Fruit fly (Drosophila melanogaster) whole organism, embryonic: ENCODE results near the gene CG31948.

ENCODE experiments used
- ATbp ChIP-seq: fragments of 200-800 bp; sonication (Bioruptor generic); optimal IDR thresholded peaks from 2 replicates; lab custom pipeline; 2017; ENCODE audit warnings: missing biosample characterization, mild to moderate bottlenecking, missing genetic modification characterization, missing genetic modification reagents
- Aef1 ChIP-seq: fragments of 200-800 bp; sonication (Bioruptor generic); IDR thresholded peaks from 3 replicates; pipeline ENCODE4 v1.3.6; 2022; ENCODE audit warnings: missing biosample characterization, missing genetic modification characterization
- BEAF-32 ChIP-seq: fragments of 200-800 bp; sonication (Bioruptor generic); optimal IDR thresholded peaks from 3 replicates; lab custom pipeline; 2017; ENCODE audit warnings: missing biosample characterization, missing genetic modification characterization, mild to moderate bottlenecking, moderate library complexity, missing genetic modification reagents
- CG10147 ChIP-seq: fragments of 200-800 bp; sonication (Bioruptor generic); optimal IDR thresholded peaks from 2 replicates; lab custom pipeline; 2019; ENCODE audit warnings: missing biosample characterization, mild to moderate bottlenecking, missing genetic modification characterization, moderate library complexity
- CG10462 ChIP-seq: fragments of 200-800 bp; sonication (Bioruptor generic); optimal IDR thresholded peaks from 2 replicates; lab custom pipeline; 2016; ENCODE audit warnings: missing biosample characterization, missing genetic modification characterization
- CG11085 ChIP-seq: fragments of 200-800 bp; sonication (Bioruptor generic); IDR thresholded peaks from 2 replicates; pipeline ENCODE4 v1.3.6; 2022; ENCODE audit warnings: missing biosample characterization, missing genetic modification characterization
- CG12071 ChIP-seq: fragments of 200-800 bp; sonication (Bioruptor generic); optimal IDR thresholded peaks from 3 replicates; lab custom pipeline; 2018; ENCODE audit warnings: missing biosample characterization, mild to moderate bottlenecking, missing genetic modification characterization
- CG12155 ChIP-seq: fragments of 200-800 bp; sonication (Bioruptor generic); optimal IDR thresholded peaks from 3 replicates; lab custom pipeline; 2016; ENCODE audit warnings: missing biosample characterization, missing genetic modification characterization
- CG12659 ChIP-seq: fragments of 200-800 bp; sonication (Bioruptor generic); optimal IDR thresholded peaks from 3 replicates; lab custom pipeline; 2017; ENCODE audit warnings: mild to moderate bottlenecking, missing biosample characterization, missing genetic modification reagents, missing genetic modification characterization
- CG12769 ChIP-seq: fragments of 200-800 bp; sonication (Bioruptor generic); optimal IDR thresholded peaks from 2 replicates; lab custom pipeline; 2019; ENCODE audit warnings: missing biosample characterization, mild to moderate bottlenecking, missing genetic modification characterization, moderate library complexity
- CG13424 ChIP-seq: fragments of 200-800 bp; sonication (Bioruptor generic); optimal IDR thresholded peaks from 2 replicates; lab custom pipeline; 2019; ENCODE audit warnings: missing biosample characterization, mild to moderate bottlenecking, missing genetic modification characterization, moderate library complexity
- CG13775 ChIP-seq: fragments of 200-800 bp; sonication (Bioruptor generic); optimal IDR thresholded peaks from 3 replicates; lab custom pipeline; 2017; ENCODE audit warnings: missing biosample characterization, mild to moderate bottlenecking, missing genetic modification characterization
- CG14965 ChIP-seq: fragments of 200-800 bp; sonication (Bioruptor generic); optimal IDR thresholded peaks from 2 replicates; lab custom pipeline; 2016; ENCODE audit warnings: missing biosample characterization, missing genetic modification characterization, borderline replicate concordance
- CG15514 ChIP-seq: fragments of 200-800 bp; sonication (Bioruptor generic); optimal IDR thresholded peaks from 3 replicates; lab custom pipeline; 2017; ENCODE audit warnings: missing biosample characterization, missing genetic modification characterization, mild to moderate bottlenecking, moderate library complexity, missing genetic modification reagents
- CG2199 ChIP-seq: fragments of 200-800 bp; sonication (Bioruptor generic); IDR thresholded peaks from 3 replicates; pipeline ENCODE4 v1.3.6; 2022; ENCODE audit warnings: missing biosample characterization, missing genetic modification characterization
- CG2712 ChIP-seq: fragments of 200-800 bp; optimal IDR thresholded peaks from 3 replicates; lab custom pipeline; 2019; ENCODE audit warnings: missing biosample characterization, mild to moderate bottlenecking, missing genetic modification characterization, moderate library complexity
- CG31365 ChIP-seq: fragments of 200-800 bp; sonication (Bioruptor generic); optimal IDR thresholded peaks from 2 replicates; lab custom pipeline; 2018; ENCODE audit warnings: missing biosample characterization, mild to moderate bottlenecking, missing genetic modification characterization
- CG3163 ChIP-seq: fragments of 200-800 bp; sonication (Bioruptor generic); optimal IDR thresholded peaks from 3 replicates; lab custom pipeline; 2016; ENCODE audit warnings: missing biosample characterization, missing genetic modification characterization
- CG3847 ChIP-seq: fragments of 200-800 bp; sonication (Bioruptor generic); IDR thresholded peaks from 2 replicates; pipeline ENCODE4 v1.3.6; 2022; ENCODE audit warnings: missing biosample characterization, missing genetic modification characterization
- CG3995 ChIP-seq: fragments of 200-800 bp; sonication (Bioruptor generic); optimal IDR thresholded peaks from 3 replicates; lab custom pipeline; 2016; ENCODE audit warnings: missing biosample characterization, missing genetic modification characterization
- CG4854 ChIP-seq: fragments of 200-800 bp; sonication (Bioruptor generic); optimal IDR thresholded peaks from 2 replicates; lab custom pipeline; 2016; ENCODE audit warnings: missing biosample characterization, missing genetic modification characterization, inconsistent platforms
- CG5180 ChIP-seq: fragments of 200-800 bp; sonication (Bioruptor generic); optimal IDR thresholded peaks from 3 replicates; lab custom pipeline; 2017; ENCODE audit warnings: missing biosample characterization, missing genetic modification characterization, mild to moderate bottlenecking, moderate library complexity, missing genetic modification reagents
- CG6689 ChIP-seq: fragments of 200-800 bp; sonication (Bioruptor generic); IDR thresholded peaks from 2 replicates; pipeline ENCODE4 v1.3.6; 2022; ENCODE audit warnings: missing biosample characterization, missing genetic modification characterization
- CG6813 ChIP-seq: fragments of 200-800 bp; sonication (Bioruptor generic); optimal IDR thresholded peaks from 2 replicates; lab custom pipeline; 2017; ENCODE audit warnings: missing biosample characterization, missing genetic modification characterization, mild to moderate bottlenecking, moderate library complexity, missing genetic modification reagents
- Camta ChIP-seq: fragments of 200-800 bp; sonication (Bioruptor generic); optimal IDR thresholded peaks from 2 replicates; lab custom pipeline; 2016; ENCODE audit warnings: missing biosample characterization, missing genetic modification characterization
- CoRest ChIP-seq: fragments of 200-800 bp; sonication (Bioruptor generic); optimal IDR thresholded peaks from 3 replicates; lab custom pipeline; 2018; ENCODE audit warnings: missing biosample characterization, mild to moderate bottlenecking, missing genetic modification characterization, moderate library complexity
- Fer1 ChIP-seq: fragments of 200-800 bp; sonication (Bioruptor generic); optimal IDR thresholded peaks from 2 replicates; lab custom pipeline; 2017; ENCODE audit warnings: missing biosample characterization, mild to moderate bottlenecking, missing genetic modification characterization
- Hand ChIP-seq: fragments of 200-800 bp; sonication (Bioruptor generic); optimal IDR thresholded peaks from 2 replicates; lab custom pipeline; 2017; ENCODE audit warnings: mild to moderate bottlenecking, missing biosample characterization, missing genetic modification reagents, missing genetic modification characterization
- Kr ChIP-seq: fragments of 200-800 bp; sonication (Bioruptor generic); optimal IDR thresholded peaks from 2 replicates; lab custom pipeline; 2017; ENCODE audit warnings: missing biosample characterization, mild to moderate bottlenecking, missing genetic modification characterization
- NC2β ChIP-seq: fragments of 200-800 bp; sonication (Bioruptor generic); optimal IDR thresholded peaks from 2 replicates; lab custom pipeline; 2016; ENCODE audit warnings: missing biosample characterization, missing genetic modification characterization
- ato ChIP-seq: fragments of 200-800 bp; sonication (Bioruptor generic); IDR thresholded peaks from 2 replicates; pipeline ENCODE4 v1.3.6; 2022; ENCODE audit warnings: missing biosample characterization, missing genetic modification characterization; ENCODE audit not compliant: partially characterized antibody
- bigmax ChIP-seq: fragments of 200-800 bp; sonication (Bioruptor generic); optimal IDR thresholded peaks from 2 replicates; lab custom pipeline; 2018; ENCODE audit warnings: missing biosample characterization, mild to moderate bottlenecking, missing genetic modification characterization
- dimm ChIP-seq: fragments of 200-800 bp; sonication (Bioruptor generic); IDR thresholded peaks from 2 replicates; pipeline ENCODE4 v1.3.6; 2022; ENCODE audit warnings: missing biosample characterization, missing genetic modification characterization
- ems ChIP-seq: fragments of 200-800 bp; sonication (Bioruptor generic); optimal IDR thresholded peaks from 3 replicates; lab custom pipeline; 2016; ENCODE audit warnings: missing biosample characterization, missing genetic modification characterization
- en ChIP-seq: fragments of 200-800 bp; sonication (Bioruptor generic); optimal IDR thresholded peaks from 2 replicates; lab custom pipeline; 2016; ENCODE audit warnings: missing biosample characterization, missing genetic modification characterization
- fd102C ChIP-seq: fragments of 200-800 bp; sonication (Bioruptor generic); optimal IDR thresholded peaks from 2 replicates; lab custom pipeline; 2018; ENCODE audit warnings: missing biosample characterization, mild to moderate bottlenecking, missing genetic modification characterization, moderate library complexity
- ftz-f1 ChIP-seq: fragments of 200-800 bp; sonication (Bioruptor generic); optimal IDR thresholded peaks from 2 replicates; lab custom pipeline; 2016; ENCODE audit warnings: missing biosample characterization, missing genetic modification characterization
- gcm2 ChIP-seq: fragments of 200-800 bp; sonication (Bioruptor generic); optimal IDR thresholded peaks from 2 replicates; lab custom pipeline; 2016; ENCODE audit warnings: missing biosample characterization, missing genetic modification characterization
- inv ChIP-seq: fragments of 200-800 bp; sonication (Bioruptor generic); IDR thresholded peaks from 2 replicates; pipeline ENCODE4 v1.3.6; 2022; ENCODE audit warnings: missing biosample characterization, missing genetic modification characterization; ENCODE audit not compliant: partially characterized antibody
- oc ChIP-seq: fragments of 200-800 bp; sonication (Bioruptor generic); optimal IDR thresholded peaks from 2 replicates; lab custom pipeline; 2018; ENCODE audit warnings: missing biosample characterization, mild to moderate bottlenecking, missing genetic modification characterization, moderate library complexity
- pum ChIP-seq: fragments of 200-800 bp; sonication (Bioruptor generic); optimal IDR thresholded peaks from 2 replicates; lab custom pipeline; 2016; ENCODE audit warnings: missing biosample characterization, missing genetic modification characterization
- ranshi ChIP-seq: fragments of 200-800 bp; sonication (Bioruptor generic); IDR thresholded peaks from 2 replicates; pipeline ENCODE4 v1.3.6; 2022; ENCODE audit warnings: missing biosample characterization, missing genetic modification characterization
- rib ChIP-seq: fragments of 200-800 bp; sonication (Bioruptor generic); IDR thresholded peaks from 2 replicates; pipeline ENCODE4 v1.3.6; 2022; ENCODE audit warnings: missing biosample characterization, missing genetic modification characterization
- schlank ChIP-seq: fragments of 200-800 bp; sonication (Bioruptor generic); optimal IDR thresholded peaks from 2 replicates; lab custom pipeline; 2018; ENCODE audit warnings: missing biosample characterization, mild to moderate bottlenecking, missing genetic modification characterization
- slp2 ChIP-seq: fragments of 200-800 bp; sonication (Bioruptor generic); optimal IDR thresholded peaks from 2 replicates; lab custom pipeline; 2016; ENCODE audit warnings: missing biosample characterization, missing genetic modification characterization
- sob ChIP-seq: fragments of 200-800 bp; sonication (Bioruptor generic); IDR thresholded peaks from 2 replicates; pipeline ENCODE4 v1.3.6; 2022; ENCODE audit warnings: missing biosample characterization, missing genetic modification characterization
- trh ChIP-seq: fragments of 200-800 bp; sonication (Bioruptor generic); optimal IDR thresholded peaks from 2 replicates; lab custom pipeline; 2016; ENCODE audit warnings: missing biosample characterization, missing genetic modification characterization
- tup ChIP-seq: fragments of 200-800 bp; sonication (Bioruptor generic); optimal IDR thresholded peaks from 2 replicates; lab custom pipeline; 2016; ENCODE audit warnings: missing biosample characterization, mild to moderate bottlenecking, missing genetic modification characterization, moderate library complexity
- usp ChIP-seq: fragments of >200 bp; optimal IDR thresholded peaks from 2 replicates; lab custom pipeline; 2017; ENCODE audit warnings: missing biosample characterization, missing genetic modification characterization

The CG31948 gene

DNA sequence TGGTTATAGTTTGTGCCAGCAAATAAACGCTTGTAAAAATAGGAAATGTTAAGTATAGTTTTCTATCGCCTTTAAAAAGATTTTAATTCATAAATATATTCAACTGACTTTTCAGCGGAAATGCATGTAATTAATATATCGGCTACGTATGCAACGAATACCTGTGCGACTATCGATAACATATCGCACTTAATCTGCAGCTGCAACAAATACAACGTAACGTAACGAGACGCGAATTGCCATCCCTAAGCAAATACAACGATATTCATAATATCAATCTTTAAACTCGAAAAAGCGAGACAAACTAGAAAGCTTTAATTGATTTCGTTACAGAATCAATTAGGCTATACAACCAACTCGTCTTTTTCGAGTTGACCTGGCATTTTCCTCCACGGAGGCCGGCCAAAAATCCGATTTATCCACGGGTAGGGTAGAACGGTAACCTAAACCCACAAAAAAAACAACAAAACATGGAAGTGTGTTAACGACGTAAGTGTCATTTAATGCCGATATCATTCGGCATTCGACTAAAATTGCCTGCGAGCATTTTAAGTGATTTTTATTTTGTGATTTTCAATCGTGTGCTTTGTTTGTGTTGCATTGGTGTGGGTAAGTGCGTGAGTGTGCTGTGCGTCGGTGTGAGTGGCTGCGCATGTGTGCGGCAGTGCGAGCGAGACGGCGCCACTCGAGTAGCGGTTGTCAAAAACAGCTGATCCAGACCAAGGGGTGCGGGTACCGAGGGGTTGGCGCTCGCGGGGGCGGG lies 40.7 kb downstream of the CG31948 start, which contains the start of gene Atxn7 (continued):
- TF ChIP-seq dimm (GFP tag; lab: Robert Waterston, UW) (no peak), ranshi (GFP tag; lab: Robert Waterston, UW) (peak; percentile 55; the same call in 1 of the 2 replicates), BEAF-32 (GFP tag; lab: Kevin White, UChicago) (peak; percentile 95), Camta (GFP tag; lab: Kevin White, UChicago) (peak; percentile 59), CG6689 (GFP tag; lab: Robert Waterston, UW) (no peak), slp2 (GFP tag; lab: Kevin White, UChicago) (peak; percentile 55), CG13775 (GFP tag; lab: Kevin White, UChicago) (peak; percentile 73), bigmax (GFP tag; lab: Kevin White, UChicago) (peak; percentile 50), CG4854 (GFP tag; lab: Kevin White, UChicago) (peak; percentile 73), trh (GFP tag; lab: Kevin White, UChicago) (peak; percentile 25), ems (GFP tag; lab: Kevin White, UChicago) (peak; percentile 46), CG10462 (GFP tag; lab: Kevin White, UChicago) (peak; percentile 57), tup (no peak), CG13424 (peak; percentile 44), oc (tag; lab: Kevin White, UChicago) (peak; percentile 88), CG12769 (tag; lab: Kevin White, UChicago) (peak; percentile 28), pum (GFP tag; lab: Kevin White, UChicago) (no peak), usp (no peak), CG3847 (GFP tag; lab: Robert Waterston, UW) (peak; percentile 36; the same call in 1 of the 2 replicates), CG12659 (GFP tag; lab: Kevin White, UChicago) (peak; percentile 79), NC2β (GFP tag; lab: Kevin White, UChicago) (peak; percentile 80), CG3995 (peak; percentile 92), schlank (tag; lab: Kevin White, UChicago) (peak; percentile 65), CoRest (peak; percentile 67), ATbp (GFP tag; lab: Kevin White, UChicago) (peak; percentile 74), CG10147 (GFP tag; lab: Kevin White, UChicago) (no peak), ato (GFP tag; lab: Robert Waterston, UW) (peak; percentile 96), inv (GFP tag; lab: Robert Waterston, UW) (peak; percentile 93), CG12155 (GFP tag; lab: Kevin White, UChicago) (peak; percentile 99), sob (peak; percentile 72), en (GFP tag; lab: Kevin White, UChicago) (peak; percentile 43), Aef1 (GFP tag; lab: Robert Waterston, UW) (peak; percentile 80), CG6813 (peak; percentile 38), CG12071 (GFP tag; lab: Kevin White, UChicago) (peak; percentile 62), CG31365 (tag; lab: Kevin White, UChicago) (no peak), Hand (no peak), gcm2 (peak; percentile 56), CG2199 (no peak), fd102C (GFP tag; lab: Kevin White, UChicago) (peak; percentile 28), CG5180 (GFP tag; lab: Kevin White, UChicago) (peak; percentile 40), CG2712 (peak; percentile 55), CG14965 (GFP tag; lab: Kevin White, UChicago) (no peak), ftz-f1 (GFP tag; lab: Kevin White, UChicago) (no peak), Kr (GFP tag; lab: Kevin White, UChicago) (no peak), rib (GFP tag; lab: Robert Waterston, UW) (peak; percentile 85), CG15514 (GFP tag; lab: Kevin White, UChicago) (peak; percentile 51), CG3163 (GFP tag; lab: Kevin White, UChicago) (peak; percentile 32), Fer1 (GFP tag; lab: Kevin White, UChicago) (peak; percentile 65), CG11085 (no peak)
